Worm (Caenorhabditis elegans): ENCODE measurements around the gene cyp-13A11.

Gene cyp-13A11

ce11 chrIII:13067884-13068767 lies 47.3 kb downstream of the cyp-13A11 start (continued):
- TF ChIP-seq hlh-30 (tag; optimal IDR thresholded peaks at IDR 0.05; ENCODE audit: insufficient read depth) (peak; percentile 97), nhr-25 (tag; optimal IDR thresholded peaks at IDR 0.05; ENCODE audit: borderline replicate concordance, insufficient read depth) (peak; percentile 72), lin-13 (GFP tag; optimal IDR thresholded peaks at IDR 0.05) (peak; percentile 82), nhr-237 (tag; optimal IDR thresholded peaks at IDR 0.05) (no peak), ama-1 (optimal IDR thresholded peaks at IDR 0.05) (peak; percentile 72), Y75B8A.6 (GFP tag; IDR thresholded peaks at IDR 0.05) (no peak), F37D6.2 (tag; optimal IDR thresholded peaks at IDR 0.05) (peak; percentile 80), ceh-62 (tag; optimal IDR thresholded peaks at IDR 0.05) (no peak), snpc-4 (tag; optimal IDR thresholded peaks at IDR 0.05) (no peak), daf-12 (tag; optimal IDR thresholded peaks at IDR 0.05) (no peak), madf-9 (GFP tag; conservative IDR thresholded peaks at IDR 0.05) (no peak), ceh-20 (GFP tag; IDR thresholded peaks at IDR 0.05) (peak; percentile 68), pqm-1 (tag; optimal IDR thresholded peaks at IDR 0.05) (no peak), unc-130 (GFP tag; optimal IDR thresholded peaks at IDR 0.05) (no peak), F26F4.8 (GFP tag; conservative IDR thresholded peaks at IDR 0.05) (no peak), lin-15B (tag; optimal IDR thresholded peaks at IDR 0.05) (no peak), mes-2 (tag; optimal IDR thresholded peaks at IDR 0.05; ENCODE audit: poor library complexity, severe bottlenecking) (peak; percentile 77), nhr-6 (tag; optimal IDR thresholded peaks at IDR 0.05) (peak; percentile 69), F44E2.7 (GFP tag; IDR thresholded peaks at IDR 0.05) (no peak), ZK546.5 (tag; optimal IDR thresholded peaks at IDR 0.05) (no peak), nhr-76 (tag; optimal IDR thresholded peaks at IDR 0.05) (no peak), ces-1 (GFP tag; optimal IDR thresholded peaks at IDR 0.05) (no peak), gei-8 (GFP tag; optimal IDR thresholded peaks at IDR 0.05) (peak; percentile 64), ceh-32 (tag; optimal IDR thresholded peaks at IDR 0.05; ENCODE audit: poor library complexity) (no peak), lsy-2 (tag; optimal IDR thresholded peaks at IDR 0.05) (peak; percentile 65 to 83), pha-4 (GFP tag; IDR thresholded peaks at IDR 0.05) (peak; percentile 81), pha-4 (tag; optimal IDR thresholded peaks at IDR 0.05) (peak; percentile 45), Y48G9A.11 (GFP tag; IDR thresholded peaks at IDR 0.05) (no peak), madf-5 (GFP tag; IDR thresholded peaks at IDR 0.05) (no peak)

- TF ChIP-seq nhr-77 (tag; optimal IDR thresholded peaks at IDR 0.05) (peak; percentile 12), pqm-1 (tag; optimal IDR thresholded peaks at IDR 0.05) (peak; percentile 3), dve-1 (tag; optimal IDR thresholded peaks at IDR 0.05; ENCODE audit: insufficient read depth) (peak; percentile 13), F26F4.8 (GFP tag; conservative IDR thresholded peaks at IDR 0.05) (no peak), nhr-111 (GFP tag; optimal IDR thresholded peaks at IDR 0.05) (no peak), ceh-28 (tag; optimal IDR thresholded peaks at IDR 0.05) (no peak), hlh-11 (tag; optimal IDR thresholded peaks at IDR 0.05) (peak; percentile 11), daf-16 (GFP tag; optimal IDR thresholded peaks at IDR 0.05) (no peak), daf-16 (tag; optimal IDR thresholded peaks at IDR 0.05) (peak; percentile 76), F10B5.3 (tag; optimal IDR thresholded peaks at IDR 0.05) (no peak), zfp-2 (tag; optimal IDR thresholded peaks at IDR 0.05) (no peak), tra-1 (GFP tag; IDR thresholded peaks at IDR 0.05) (no peak), unc-39 (tag; optimal IDR thresholded peaks at IDR 0.05) (no peak), ZK337.2 (GFP tag; IDR thresholded peaks at IDR 0.05) (no peak), zip-11 (GFP tag; IDR thresholded peaks at IDR 0.05) (no peak), nhr-28 (tag; optimal IDR thresholded peaks at IDR 0.05) (peak; percentile 66), lsy-2 (tag; optimal IDR thresholded peaks at IDR 0.05) (peak in 1 of 2 experiments; percentile 17), zfp-3 (GFP tag; conservative IDR thresholded peaks at IDR 0.05) (no peak), daf-8 (GFP tag; IDR thresholded peaks at IDR 0.05) (no peak), D1046.2 (GFP tag; IDR thresholded peaks at IDR 0.05) (no peak), ama-1 (optimal IDR thresholded peaks at IDR 0.05) (no peak), gei-8 (GFP tag; optimal IDR thresholded peaks at IDR 0.05) (no peak)
Measured at ce11 chrIII:13069416-13069815, 48.6 kb downstream of the cyp-13A11 start.
